Worm (Caenorhabditis elegans) whole organism, midembryonic: ENCODE data around the gene T04F3.1.

Experiments used
- T22C8.4 ChIP-seq: fragments of 200-800 bp; sonication (Bioruptor generic); IDR thresholded peaks from 2 replicates; pipeline ENCODE4 v1.3.6; 2022; ENCODE audit warnings: missing genetic modification characterization, missing compliant biosample characterization
- cog-1 ChIP-seq: sonication (generic microtip); optimal IDR thresholded peaks from 2 replicates; lab custom pipeline; 2016; ENCODE audit warnings: missing genetic modification characterization, missing compliant biosample characterization
- flt-1 ChIP-seq: fragments of 200-800 bp; sonication (Bioruptor generic); IDR thresholded peaks from 2 replicates; pipeline ENCODE4 v1.3.6; 2022; ENCODE audit warnings: missing genetic modification characterization, missing compliant biosample characterization
- klf-2 ChIP-seq: fragments of 200-800 bp; sonication (Bioruptor generic); conservative IDR thresholded peaks from 2 replicates; pipeline ENCODE4 v1.3.6; 2022; ENCODE audit warnings: missing genetic modification reagents, missing genetic modification characterization, missing compliant biosample characterization
- med-1 ChIP-seq: sonication (generic microtip); optimal IDR thresholded peaks from 2 replicates; lab custom pipeline; 2017; ENCODE audit warnings: missing genetic modification characterization, mild to moderate bottlenecking, missing compliant biosample characterization, antibody characterized with exemption, missing genetic modification reagents; ENCODE audit not compliant: insufficient read depth
- tab-1 ChIP-seq: fragments of 200-800 bp; sonication (Bioruptor generic); IDR thresholded peaks from 2 replicates; pipeline ENCODE4 v1.3.6; 2022; ENCODE audit warnings: missing genetic modification characterization, missing compliant biosample characterization
- ztf-23 ChIP-seq: fragments of 200-800 bp; sonication (Bioruptor generic); IDR thresholded peaks from 2 replicates; pipeline ENCODE4 v1.3.6; 2022; ENCODE audit warnings: missing genetic modification reagents, missing genetic modification characterization, missing compliant biosample characterization

- no peak for TF ChIP-seq med-1 (GFP tag; lab: Kevin White, UChicago)
- no peak for TF ChIP-seq cog-1 (tag; lab: Kevin White, UChicago)
- no peak for TF ChIP-seq klf-2 (GFP tag; lab: Robert Waterston, UW)
- TF ChIP-seq T22C8.4 (GFP tag; lab: Robert Waterston, UW): no peak
- no peak for TF ChIP-seq ztf-23 (GFP tag; lab: Robert Waterston, UW)
- no peak for TF ChIP-seq tab-1 (GFP tag; lab: Robert Waterston, UW)
- no peak for TF ChIP-seq flt-1 (GFP tag; lab: Robert Waterston, UW)
Observed at ce11 chrV:11695597-11695996, 44.3 kb upstream of the T04F3.1 start, which contains the start of gene W05E10.5.
